Worm (Caenorhabditis elegans): ENCODE measurements around the gene kin-20.

- TF ChIP-seq nhr-237 (tag; optimal IDR thresholded peaks at IDR 0.05) (no peak), lin-13 (GFP tag; optimal IDR thresholded peaks at IDR 0.05) (no peak), ceh-63 (GFP tag; optimal IDR thresholded peaks at IDR 0.05) (no peak), nhr-76 (tag; optimal IDR thresholded peaks at IDR 0.05) (no peak), elt-2 (tag; optimal IDR thresholded peaks at IDR 0.05) (no peak), lin-35 (GFP tag; optimal IDR thresholded peaks at IDR 0.05) (no peak), nhr-11 (tag; optimal IDR thresholded peaks at IDR 0.05) (no peak), nhr-71 (tag; optimal IDR thresholded peaks at IDR 0.05) (no peak), mep-1 (tag; optimal IDR thresholded peaks at IDR 0.05) (no peak), nhr-12 (tag; optimal IDR thresholded peaks at IDR 0.05) (no peak), ztf-11 (tag; optimal IDR thresholded peaks at IDR 0.05) (no peak)
These were observed 2.8 kb upstream of the kin-20 start for ce11 chrX:15280318-15280717.

Data from whole organism, L1 larva.